Worm (Caenorhabditis elegans) whole organism, midembryonic: ENCODE results near the gene dsh-1.

Experiments
- T22C8.4 ChIP-seq: fragments of 200-800 bp; sonication (Bioruptor generic); IDR thresholded peaks from 2 replicates; pipeline ENCODE4 v1.3.6; 2022; ENCODE audit warnings: missing genetic modification characterization, missing compliant biosample characterization
- cog-1 ChIP-seq: sonication (generic microtip); optimal IDR thresholded peaks from 2 replicates; lab custom pipeline; 2016; ENCODE audit warnings: missing genetic modification characterization, missing compliant biosample characterization
- flt-1 ChIP-seq: fragments of 200-800 bp; sonication (Bioruptor generic); IDR thresholded peaks from 2 replicates; pipeline ENCODE4 v1.3.6; 2022; ENCODE audit warnings: missing genetic modification characterization, missing compliant biosample characterization
- klf-2 ChIP-seq: fragments of 200-800 bp; sonication (Bioruptor generic); conservative IDR thresholded peaks from 2 replicates; pipeline ENCODE4 v1.3.6; 2022; ENCODE audit warnings: missing genetic modification reagents, missing genetic modification characterization, missing compliant biosample characterization
- med-1 ChIP-seq: sonication (generic microtip); optimal IDR thresholded peaks from 2 replicates; lab custom pipeline; 2017; ENCODE audit warnings: missing genetic modification characterization, mild to moderate bottlenecking, missing compliant biosample characterization, antibody characterized with exemption, missing genetic modification reagents; ENCODE audit not compliant: insufficient read depth
- ref-1 ChIP-seq: fragments of 200-800 bp; sonication (Bioruptor generic); conservative IDR thresholded peaks from 2 replicates; pipeline ENCODE4 v1.3.6; 2022; ENCODE audit warnings: missing genetic modification reagents, missing genetic modification characterization, missing compliant biosample characterization
- tab-1 ChIP-seq: fragments of 200-800 bp; sonication (Bioruptor generic); IDR thresholded peaks from 2 replicates; pipeline ENCODE4 v1.3.6; 2022; ENCODE audit warnings: missing genetic modification characterization, missing compliant biosample characterization
- ztf-23 ChIP-seq: fragments of 200-800 bp; sonication (Bioruptor generic); IDR thresholded peaks from 2 replicates; pipeline ENCODE4 v1.3.6; 2022; ENCODE audit warnings: missing genetic modification reagents, missing genetic modification characterization, missing compliant biosample characterization
- ztf-29 ChIP-seq: fragments of 200-800 bp; sonication (Bioruptor generic); IDR thresholded peaks from 2 replicates; pipeline ENCODE4 v1.3.6; 2022; ENCODE audit warnings: missing genetic modification reagents, missing genetic modification characterization, missing compliant biosample characterization

dsh-1 gene

ce11 chrII:5235758-5236157 is 10.6 kb upstream of the dsh-1 start, which contains the start of gene pho-1:
Gene pho-1, minus strand, starts transcription at chrII:5235846.
- no peak for TF ChIP-seq klf-2
- TF ChIP-seq tab-1: no peak
- TF ChIP-seq ref-1 (GFP tag; lab: Robert Waterston, UW): no peak

- TF ChIP-seq klf-2: no peak
- no peak for TF ChIP-seq tab-1
- no peak for TF ChIP-seq ztf-23
- TF ChIP-seq cog-1 (tag; lab: Kevin White, UChicago): no peak
- TF ChIP-seq flt-1 (GFP tag; lab: Robert Waterston, UW): no peak
- no peak for TF ChIP-seq T22C8.4 (GFP tag; lab: Robert Waterston, UW)
- no peak for TF ChIP-seq med-1 (GFP tag; lab: Kevin White, UChicago)
- TF ChIP-seq ztf-29 (GFP tag; lab: Robert Waterston, UW): no peak
- no peak for TF ChIP-seq ref-1 (GFP tag; lab: Robert Waterston, UW)
These were observed 9.5 kb upstream of the dsh-1 start for ce11 chrII:5234728-5235127.

- TF ChIP-seq T22C8.4 (GFP tag; lab: Robert Waterston, UW) (0 out of 2 replicates have a peak, but pooled peaks have one; percentile 34), klf-2 (no peak), flt-1 (GFP tag; lab: Robert Waterston, UW) (peak; percentile 49; the same call in 1 of the 2 replicates)
These were observed 5.9 kb upstream of the dsh-1 start, which contains the start of gene EGAP2.1 for ce11 chrII:5231111-5231510. Gene EGAP2.1, plus strand, starts transcription at chrII:5231411.

ce11 chrII:5229596-5229995 is 4.4 kb upstream of the dsh-1 start, which contains the start of gene EGAP2.2:
Gene EGAP2.2, plus strand, starts transcription at chrII:5229896.
- TF ChIP-seq T22C8.4 (GFP tag; lab: Robert Waterston, UW) (no peak), cog-1 (tag; lab: Kevin White, UChicago) (no peak), flt-1 (GFP tag; lab: Robert Waterston, UW) (no peak), ref-1 (GFP tag; lab: Robert Waterston, UW) (no peak), ztf-23 (no peak), tab-1 (no peak), med-1 (GFP tag; lab: Kevin White, UChicago) (no peak), klf-2 (no peak), ztf-29 (GFP tag; lab: Robert Waterston, UW) (no peak)

ce11 chrII:5228662-5229061 is 3.5 kb upstream of the dsh-1 start:
- TF ChIP-seq klf-2: no peak
- TF ChIP-seq cog-1 (tag; lab: Kevin White, UChicago): no peak
- 0 out of 2 replicates have a peak, but pooled peaks have one; percentile 41 for TF ChIP-seq tab-1
- TF ChIP-seq ref-1 (GFP tag; lab: Robert Waterston, UW): no peak

ce11 chrII:5227768-5228167 is 2.6 kb upstream of the dsh-1 start:
- TF ChIP-seq tab-1 (no peak), ztf-29 (GFP tag; lab: Robert Waterston, UW) (no peak), cog-1 (tag; lab: Kevin White, UChicago) (peak; percentile 16), T22C8.4 (GFP tag; lab: Robert Waterston, UW) (no peak), ztf-23 (no peak), med-1 (GFP tag; lab: Kevin White, UChicago) (no peak), flt-1 (GFP tag; lab: Robert Waterston, UW) (0 out of 2 replicates have a peak, but pooled peaks have one; percentile 30), klf-2 (no peak)

ce11 chrII:5226309-5226708 is 1.1 kb upstream of the dsh-1 start:
- TF ChIP-seq ztf-23 (0 out of 2 replicates have a peak, but pooled peaks have one; percentile 54), flt-1 (GFP tag; lab: Robert Waterston, UW) (peak; percentile 17; the same call in 1 of the 2 replicates), cog-1 (tag; lab: Kevin White, UChicago) (no peak)

- TF ChIP-seq ztf-29 (GFP tag; lab: Robert Waterston, UW): no peak
- no peak for TF ChIP-seq T22C8.4 (GFP tag; lab: Robert Waterston, UW)
- no peak for TF ChIP-seq klf-2
- no peak for TF ChIP-seq med-1 (GFP tag; lab: Kevin White, UChicago)
- no peak for TF ChIP-seq ztf-23
- no peak for TF ChIP-seq tab-1
- no peak for TF ChIP-seq ref-1 (GFP tag; lab: Robert Waterston, UW)
- no peak for TF ChIP-seq cog-1 (tag; lab: Kevin White, UChicago)
- no peak for TF ChIP-seq flt-1 (GFP tag; lab: Robert Waterston, UW)
These were observed 2.4 kb downstream of the dsh-1 start for ce11 chrII:5222830-5223229.

ce11 chrII:5220648-5221047 is 4.5 kb downstream of the dsh-1 start:
- TF ChIP-seq T22C8.4 (GFP tag; lab: Robert Waterston, UW) (no peak), ref-1 (GFP tag; lab: Robert Waterston, UW) (no peak), flt-1 (GFP tag; lab: Robert Waterston, UW) (no peak), klf-2 (no peak), med-1 (GFP tag; lab: Kevin White, UChicago) (no peak), cog-1 (tag; lab: Kevin White, UChicago) (no peak), ztf-29 (GFP tag; lab: Robert Waterston, UW) (no peak), tab-1 (no peak), ztf-23 (no peak)

- TF ChIP-seq med-1 (GFP tag; lab: Kevin White, UChicago): no peak
These were observed 6.8 kb downstream of the dsh-1 start for ce11 chrII:5218349-5218748.

ce11 chrII:5212675-5213074 is 12.5 kb downstream of the dsh-1 start, which contains the start of gene C34F11.1:
Gene C34F11.1, plus strand, starts transcription at chrII:5212975.
- TF ChIP-seq med-1 (GFP tag; lab: Kevin White, UChicago) (no peak), flt-1 (GFP tag; lab: Robert Waterston, UW) (no peak)
